Fruit fly (Drosophila melanogaster) whole organism, embryonic: ENCODE data around the gene CG13699.

Experiments
- Asciz ChIP-seq: fragments of 200-800 bp; sonication (Bioruptor generic); optimal IDR thresholded peaks from 2 replicates; lab custom pipeline; 2017; ENCODE audit warnings: missing biosample characterization, mild to moderate bottlenecking, missing genetic modification characterization, missing genetic modification reagents
- Atf-2 ChIP-seq: fragments of 200-800 bp; sonication (Bioruptor generic); optimal IDR thresholded peaks from 2 replicates; lab custom pipeline; 2016; ENCODE audit warnings: missing biosample characterization, missing genetic modification characterization
- Bgb ChIP-seq: fragments of 200-800 bp; sonication (Bioruptor generic); IDR thresholded peaks from 2 replicates; pipeline ENCODE4 v1.3.6; 2022; ENCODE audit warnings: missing biosample characterization, missing genetic modification characterization; ENCODE audit not compliant: partially characterized antibody
- BtbVII ChIP-seq: fragments of 200-800 bp; sonication (Bioruptor generic); optimal IDR thresholded peaks from 3 replicates; lab custom pipeline; 2017; ENCODE audit warnings: missing biosample characterization, mild to moderate bottlenecking, missing genetic modification characterization
- CG11560 ChIP-seq: fragments of 200-800 bp; sonication (Bioruptor generic); IDR thresholded peaks from 3 replicates; pipeline ENCODE4 v1.3.6; 2022; ENCODE audit warnings: missing biosample characterization, missing genetic modification characterization
- CG12071 ChIP-seq: fragments of 200-800 bp; sonication (Bioruptor generic); optimal IDR thresholded peaks from 3 replicates; lab custom pipeline; 2018; ENCODE audit warnings: missing biosample characterization, mild to moderate bottlenecking, missing genetic modification characterization
- CG13287 ChIP-seq: fragments of 200-800 bp; sonication (Bioruptor generic); IDR thresholded peaks from 2 replicates; pipeline ENCODE4 v1.3.6; 2022; ENCODE audit warnings: missing biosample characterization, missing genetic modification characterization; ENCODE audit not compliant: partially characterized antibody
- CG13424 ChIP-seq: fragments of 200-800 bp; sonication (Bioruptor generic); optimal IDR thresholded peaks from 2 replicates; lab custom pipeline; 2019; ENCODE audit warnings: missing biosample characterization, mild to moderate bottlenecking, missing genetic modification characterization, moderate library complexity
- CG15601 ChIP-seq: fragments of 200-800 bp; sonication (Bioruptor generic); optimal IDR thresholded peaks from 3 replicates; lab custom pipeline; 2019; ENCODE audit warnings: missing biosample characterization, mild to moderate bottlenecking, missing genetic modification characterization, moderate library complexity
- CG16815 ChIP-seq: fragments of 200-800 bp; sonication (Bioruptor generic); optimal IDR thresholded peaks from 3 replicates; lab custom pipeline; 2017; ENCODE audit warnings: missing biosample characterization, mild to moderate bottlenecking, missing genetic modification characterization
- CG17568 ChIP-seq: fragments of 200-800 bp; sonication (Bioruptor generic); optimal IDR thresholded peaks from 2 replicates; lab custom pipeline; 2018; ENCODE audit warnings: missing biosample characterization, mild to moderate bottlenecking, missing genetic modification characterization, moderate library complexity
- CG2199 ChIP-seq: fragments of 200-800 bp; sonication (Bioruptor generic); IDR thresholded peaks from 3 replicates; pipeline ENCODE4 v1.3.6; 2022; ENCODE audit warnings: missing biosample characterization, missing genetic modification characterization
- CG31365 ChIP-seq: fragments of 200-800 bp; sonication (Bioruptor generic); optimal IDR thresholded peaks from 2 replicates; lab custom pipeline; 2018; ENCODE audit warnings: missing biosample characterization, mild to moderate bottlenecking, missing genetic modification characterization
- CG31441 ChIP-seq: fragments of 200-800 bp; sonication (Bioruptor generic); IDR thresholded peaks from 2 replicates; pipeline ENCODE4 v1.3.6; 2022; ENCODE audit warnings: missing biosample characterization, missing genetic modification characterization
- CG32532 ChIP-seq: fragments of 200-800 bp; sonication (Bioruptor generic); IDR thresholded peaks from 2 replicates; pipeline ENCODE4 v1.3.6; 2022; ENCODE audit warnings: missing biosample characterization, missing genetic modification characterization
- CG3838 ChIP-seq: fragments of 200-800 bp; sonication (Bioruptor generic); optimal IDR thresholded peaks from 3 replicates; lab custom pipeline; 2016; ENCODE audit warnings: missing biosample characterization, missing genetic modification characterization
- CG4404 ChIP-seq: fragments of 200-800 bp; sonication (Bioruptor generic); IDR thresholded peaks from 2 replicates; pipeline ENCODE4 v1.3.6; 2022; ENCODE audit warnings: missing biosample characterization, missing genetic modification characterization
- CG4707 ChIP-seq: fragments of 200-800 bp; sonication (Bioruptor generic); optimal IDR thresholded peaks from 2 replicates; lab custom pipeline; 2018; ENCODE audit warnings: missing biosample characterization, mild to moderate bottlenecking, missing genetic modification characterization, moderate library complexity
- CG6175 ChIP-seq: fragments of 200-800 bp; sonication (Bioruptor generic); IDR thresholded peaks from 3 replicates; pipeline ENCODE4 v1.3.6; 2022; ENCODE audit warnings: missing biosample characterization, missing genetic modification characterization
- CG6272 ChIP-seq: fragments of 200-800 bp; sonication (Bioruptor generic); IDR thresholded peaks from 2 replicates; pipeline ENCODE4 v1.3.6; 2022; ENCODE audit warnings: missing biosample characterization, missing genetic modification characterization
- CG6854 ChIP-seq: fragments of 200-800 bp; sonication (Bioruptor generic); optimal IDR thresholded peaks from 3 replicates; lab custom pipeline; 2017; ENCODE audit warnings: missing biosample characterization, mild to moderate bottlenecking, missing genetic modification characterization
- CG7556 ChIP-seq: fragments of 200-800 bp; sonication (Bioruptor generic); optimal IDR thresholded peaks from 2 replicates; lab custom pipeline; 2017; ENCODE audit warnings: missing biosample characterization, mild to moderate bottlenecking, missing genetic modification characterization
- CG9609 ChIP-seq: fragments of 200-800 bp; sonication (Bioruptor generic); optimal IDR thresholded peaks from 3 replicates; lab custom pipeline; 2016; ENCODE audit warnings: missing biosample characterization, missing genetic modification characterization
- Ets97D ChIP-seq: fragments of 200-800 bp; sonication (Bioruptor generic); optimal IDR thresholded peaks from 3 replicates; lab custom pipeline; 2016; ENCODE audit warnings: missing biosample characterization, missing genetic modification characterization
- Gug ChIP-seq: fragments of 200-800 bp; sonication (Bioruptor generic); IDR thresholded peaks from 4 replicates; pipeline ENCODE4 v1.3.6; 2022; ENCODE audit warnings: missing biosample characterization, missing genetic modification characterization
- HmgZ ChIP-seq: fragments of 200-800 bp; sonication (Bioruptor generic); optimal IDR thresholded peaks from 2 replicates; lab custom pipeline; 2018; ENCODE audit warnings: missing biosample characterization, mild to moderate bottlenecking, missing genetic modification characterization
- Lpt ChIP-seq: fragments of >200 bp; optimal IDR thresholded peaks from 2 replicates; lab custom pipeline; 2018; ENCODE audit warnings: missing biosample characterization, missing genetic modification characterization
- MESR4 ChIP-seq: fragments of 200-800 bp; sonication (Bioruptor generic); optimal IDR thresholded peaks from 2 replicates; lab custom pipeline; 2018; ENCODE audit warnings: missing biosample characterization, mild to moderate bottlenecking, missing genetic modification characterization, moderate library complexity
- PHDP ChIP-seq: fragments of 200-800 bp; sonication (Bioruptor generic); optimal IDR thresholded peaks from 3 replicates; lab custom pipeline; 2018; ENCODE audit warnings: missing biosample characterization, mild to moderate bottlenecking, missing genetic modification characterization, moderate library complexity
- Sox102F ChIP-seq: fragments of 200-800 bp; sonication (Bioruptor generic); optimal IDR thresholded peaks from 2 replicates; lab custom pipeline; 2018; ENCODE audit warnings: missing biosample characterization, mild to moderate bottlenecking, missing genetic modification characterization, moderate library complexity
- bowl ChIP-seq: fragments of 200-800 bp; sonication (Bioruptor generic); IDR thresholded peaks from 2 replicates; pipeline ENCODE4 v1.3.6; 2022; ENCODE audit warnings: missing biosample characterization, missing genetic modification characterization
- bsh ChIP-seq, 2 experiments: fragments of 200-800 bp; sonication (Bioruptor generic); optimal IDR thresholded peaks; 2 replicates each; lab custom pipeline; 2017 to 2018; ENCODE audit warnings: mild to moderate bottlenecking in 2 of 2, missing biosample characterization in 2 of 2, missing genetic modification characterization in 2 of 2, moderate library complexity in 1 of 2
- croc ChIP-seq: fragments of 200-800 bp; sonication (Bioruptor generic); conservative IDR thresholded peaks from 3 replicates; pipeline ENCODE4 v1.3.6; 2022; ENCODE audit warnings: missing biosample characterization, missing genetic modification characterization
- crp ChIP-seq, 2 experiments: fragments of 200-800 bp; sonication (Bioruptor generic); optimal IDR thresholded peaks; 2 replicates in 1 of 2; 3 replicates in 1 of 2; lab custom pipeline; 2017; ENCODE audit warnings: missing biosample characterization in 2 of 2, missing genetic modification characterization in 2 of 2, mild to moderate bottlenecking in 1 of 2, moderate library complexity in 1 of 2
- danr ChIP-seq: fragments of 200-800 bp; sonication (Bioruptor generic); IDR thresholded peaks from 2 replicates; pipeline ENCODE4 v1.3.6; 2022; ENCODE audit warnings: missing biosample characterization, missing genetic modification characterization
- dmrt99B ChIP-seq: fragments of 200-800 bp; sonication (Bioruptor generic); optimal IDR thresholded peaks from 2 replicates; lab custom pipeline; 2018; ENCODE audit warnings: missing biosample characterization, mild to moderate bottlenecking, missing genetic modification characterization, moderate library complexity
- en ChIP-seq: fragments of 200-800 bp; sonication (Bioruptor generic); optimal IDR thresholded peaks from 2 replicates; lab custom pipeline; 2016; ENCODE audit warnings: missing biosample characterization, missing genetic modification characterization
- ind ChIP-seq: fragments of 200-800 bp; sonication (Bioruptor generic); optimal IDR thresholded peaks from 3 replicates; lab custom pipeline; 2016; ENCODE audit warnings: missing biosample characterization, missing genetic modification characterization
- insv ChIP-seq, 2 experiments: fragments of 200-800 bp; sonication (Bioruptor generic); optimal IDR thresholded peaks; 3 replicates each; lab custom pipeline; 2016 to 2018; ENCODE audit warnings: missing biosample characterization in 2 of 2, missing genetic modification characterization in 2 of 2
- jumu ChIP-seq: fragments of 200-800 bp; sonication (Bioruptor generic); optimal IDR thresholded peaks from 3 replicates; lab custom pipeline; 2016; ENCODE audit warnings: missing biosample characterization, missing genetic modification characterization
- kay ChIP-seq: fragments of 200-800 bp; sonication (Bioruptor generic); optimal IDR thresholded peaks from 2 replicates; lab custom pipeline; 2016; ENCODE audit warnings: missing biosample characterization, missing genetic modification characterization
- kni ChIP-seq: fragments of 200-800 bp; sonication (Bioruptor generic); optimal IDR thresholded peaks from 3 replicates; lab custom pipeline; 2017; ENCODE audit warnings: mild to moderate bottlenecking, missing biosample characterization, missing genetic modification reagents, missing genetic modification characterization
- luna ChIP-seq: fragments of 200-800 bp; sonication (Bioruptor generic); optimal IDR thresholded peaks from 2 replicates; lab custom pipeline; 2016; ENCODE audit warnings: missing biosample characterization, missing genetic modification characterization
- maf-S ChIP-seq: fragments of 200-800 bp; sonication (Bioruptor generic); optimal IDR thresholded peaks from 2 replicates; lab custom pipeline; 2016; ENCODE audit warnings: missing biosample characterization, missing genetic modification characterization
- nerfin-2 ChIP-seq: fragments of 200-800 bp; sonication (Bioruptor generic); IDR thresholded peaks from 2 replicates; pipeline ENCODE4 v1.3.6; 2022; ENCODE audit warnings: missing biosample characterization, missing genetic modification characterization; ENCODE audit not compliant: partially characterized antibody
- sens-2 ChIP-seq: fragments of 200-800 bp; sonication (Bioruptor generic); IDR thresholded peaks from 2 replicates; pipeline ENCODE4 v1.3.6; 2022; ENCODE audit warnings: missing biosample characterization, missing genetic modification characterization
- sug ChIP-seq: fragments of 200-800 bp; optimal IDR thresholded peaks from 2 replicates; lab custom pipeline; 2019; ENCODE audit warnings: missing biosample characterization, mild to moderate bottlenecking, missing genetic modification characterization, moderate library complexity
- zf30C ChIP-seq: fragments of 200-800 bp; sonication (Bioruptor generic); optimal IDR thresholded peaks from 3 replicates; lab custom pipeline; 2018; ENCODE audit warnings: missing biosample characterization, mild to moderate bottlenecking, missing genetic modification characterization

Gene CG13699

DNA sequence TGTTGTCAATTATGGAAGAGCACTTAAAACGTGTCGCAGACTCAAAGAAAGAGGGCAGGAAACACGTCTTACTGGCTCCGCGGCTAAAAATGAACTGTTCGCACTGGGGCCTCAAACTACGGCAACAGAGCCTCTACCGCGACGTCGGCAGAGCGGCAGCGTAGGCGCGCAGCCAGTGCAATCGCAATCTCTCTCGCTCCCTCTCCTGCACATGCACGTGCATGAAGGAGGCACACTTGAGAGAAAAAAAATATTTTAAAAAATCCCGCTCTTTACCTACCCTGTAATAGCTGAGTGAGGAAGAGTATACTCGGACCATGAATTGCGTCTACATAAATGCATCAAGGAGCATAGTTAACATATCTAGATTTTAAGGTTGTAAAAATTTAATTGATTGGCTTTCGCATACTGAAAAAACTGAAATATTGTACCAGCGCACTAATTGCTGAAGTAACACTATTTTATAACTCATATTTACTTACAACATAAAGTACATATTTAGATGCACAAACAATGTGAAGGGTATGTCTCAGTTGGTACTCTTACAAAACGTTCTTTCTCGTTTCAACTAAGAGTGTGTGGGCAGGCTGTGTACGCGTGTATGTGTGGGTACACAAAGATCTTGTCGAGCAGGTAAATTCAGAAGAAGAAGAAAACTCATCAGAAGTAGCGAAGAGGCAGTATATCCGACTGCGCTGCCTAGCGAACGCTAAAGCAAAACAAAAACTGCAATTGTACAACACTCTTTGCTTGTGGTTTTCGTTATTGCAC lies 23.4 kb upstream of the CG13699 start, which contains the start of gene hid (continued):
- TF ChIP-seq CG13287 (GFP tag; lab: Robert Waterston, UW) (no peak; the same call in 1 of the 2 replicates), CG2199 (GFP tag; lab: Robert Waterston, UW) (peak; percentile 57; the same call in 1 of the 3 replicates), Gug (GFP tag; lab: Robert Waterston, UW) (peak; percentile 73; the same call in 3 of the 4 replicates), Bgb (GFP tag; lab: Robert Waterston, UW) (no peak), luna (GFP tag; lab: Kevin White, UChicago) (no peak), en (GFP tag; lab: Kevin White, UChicago) (peak; percentile 72), CG16815 (peak; percentile 87), CG12071 (GFP tag; lab: Kevin White, UChicago) (peak; percentile 60), maf-S (GFP tag; lab: Kevin White, UChicago) (peak; percentile 55), CG11560 (peak; percentile 51; the same call in 1 of the 3 replicates), Lpt (GFP tag; lab: Kevin White, UChicago) (no peak), Sox102F (GFP tag; lab: Kevin White, UChicago) (peak; percentile 79), sug (tag; lab: Kevin White, UChicago) (peak; percentile 62), PHDP (peak; percentile 76), CG13424 (tag; lab: Kevin White, UChicago) (peak; percentile 87), crp (GFP tag; optimal IDR thresholded peaks at IDR 0.05; lab: Kevin White, UChicago) (peak in 1 of 2 experiments; percentile 47), HmgZ (peak; percentile 74), MESR4 (GFP tag; lab: Kevin White, UChicago) (peak; percentile 6), Asciz (GFP tag; lab: Kevin White, UChicago) (peak; percentile 76), sens-2 (GFP tag; lab: Robert Waterston, UW) (no peak), CG32532 (peak; percentile 63; the same call in 1 of the 2 replicates), CG7556 (GFP tag; lab: Kevin White, UChicago) (peak; percentile 88), BtbVII (peak; percentile 76), CG6272 (GFP tag; lab: Robert Waterston, UW) (peak; percentile 65), insv (GFP tag; optimal IDR thresholded peaks at IDR 0.05; lab: Kevin White, UChicago) (peak in 1 of 2 experiments; percentile 51), bsh (GFP tag; optimal IDR thresholded peaks at IDR 0.05; lab: Kevin White, UChicago) (peak; percentile 83 to 84), danr (GFP tag; lab: Robert Waterston, UW) (peak; percentile 80), CG4404 (GFP tag; lab: Robert Waterston, UW) (peak; percentile 85), CG31441 (GFP tag; lab: Robert Waterston, UW) (peak; percentile 89), Ets97D (peak; percentile 69), CG3838 (GFP tag; lab: Kevin White, UChicago) (peak; percentile 51), kay (GFP tag; lab: Kevin White, UChicago) (peak; percentile 90), CG9609 (GFP tag; lab: Kevin White, UChicago) (peak; percentile 71), zf30C (GFP tag; lab: Kevin White, UChicago) (no peak), croc (GFP tag; lab: Robert Waterston, UW) (peak; percentile 91), nerfin-2 (GFP tag; lab: Robert Waterston, UW) (no peak), CG31365 (tag; lab: Kevin White, UChicago) (peak; percentile 29), bowl (GFP tag; lab: Robert Waterston, UW) (peak; percentile 47; the same call in 1 of the 2 replicates), dmrt99B (tag; lab: Kevin White, UChicago) (peak; percentile 90), jumu (GFP tag; lab: Kevin White, UChicago) (peak; percentile 80), CG6175 (GFP tag; lab: Robert Waterston, UW) (no peak), kni (peak; percentile 87), ind (GFP tag; lab: Kevin White, UChicago) (peak; percentile 83), CG17568 (GFP tag; lab: Kevin White, UChicago) (peak; percentile 72), Atf-2 (GFP tag; lab: Kevin White, UChicago) (peak; percentile 90), CG15601 (tag; lab: Kevin White, UChicago) (peak; percentile 86), CG6854 (GFP tag; lab: Kevin White, UChicago) (peak; percentile 16), CG4707 (GFP tag; lab: Kevin White, UChicago) (peak; percentile 42)
